Fruit fly (Drosophila melanogaster): ENCODE measurements around the gene CG1662.

CG1662 gene

DNA sequence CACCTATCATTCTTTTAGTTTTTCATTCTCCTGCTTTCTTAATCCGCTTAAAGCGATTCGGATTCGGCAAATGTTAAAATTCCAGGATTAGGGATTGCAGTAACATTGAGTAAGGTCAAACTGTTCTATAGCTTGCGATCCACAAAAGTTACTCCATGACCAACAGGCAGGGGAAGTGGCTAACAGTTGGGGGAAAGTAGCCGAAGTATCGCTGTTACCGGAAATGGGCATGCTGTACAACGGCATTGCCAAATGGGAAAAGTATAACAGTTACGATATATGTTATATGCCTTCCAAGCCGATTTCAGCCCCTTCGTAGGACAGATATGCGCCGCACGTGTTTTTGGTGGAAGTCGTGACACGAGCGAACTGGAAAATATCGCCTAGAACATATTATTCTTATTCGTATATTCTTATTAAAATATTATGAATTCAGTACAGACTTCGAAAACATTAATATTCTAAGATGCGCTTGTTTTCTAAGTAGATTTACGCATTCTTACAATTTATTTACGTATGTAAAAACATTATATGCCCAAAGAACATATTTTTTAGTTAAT is 29.0 kb upstream of the CG1662 start:
- TF ChIP-seq Hsf (GFP tag; optimal IDR thresholded peaks at IDR 0.05): no peak
- no peak for TF ChIP-seq tll (GFP tag; optimal IDR thresholded peaks at IDR 0.05)
- no peak for TF ChIP-seq Eip74EF (GFP tag; optimal IDR thresholded peaks at IDR 0.05)
- no peak for TF ChIP-seq phol (tag; optimal IDR thresholded peaks at IDR 0.05)
- no peak for TF ChIP-seq CG33213 (GFP tag; optimal IDR thresholded peaks at IDR 0.05)
- no peak for TF ChIP-seq cwo (GFP tag; optimal IDR thresholded peaks at IDR 0.05)
- TF ChIP-seq PHDP (tag; optimal IDR thresholded peaks at IDR 0.05): no peak
- no peak for TF ChIP-seq zfh2 (GFP tag; optimal IDR thresholded peaks at IDR 0.05)
- no peak for TF ChIP-seq CG31441 (GFP tag; IDR thresholded peaks at IDR 0.05)
- no peak for TF ChIP-seq CkIIα-i1 (GFP tag; IDR thresholded peaks at IDR 0.05)
- TF ChIP-seq CG17359 (tag; optimal IDR thresholded peaks at IDR 0.05): no peak
- TF ChIP-seq CG6791 (GFP tag; IDR thresholded peaks at IDR 0.05; ENCODE audit: partially characterized antibody): peak; percentile 44; the same call in 1 of the 3 replicates
- TF ChIP-seq disco-r (GFP tag; optimal IDR thresholded peaks at IDR 0.05): no peak
- no peak for TF ChIP-seq CG7556 (GFP tag; optimal IDR thresholded peaks at IDR 0.05)
- TF ChIP-seq klu (GFP tag; IDR thresholded peaks at IDR 0.05): no peak
- no peak for TF ChIP-seq CTCF (GFP tag; optimal IDR thresholded peaks at IDR 0.05)
- no peak for TF ChIP-seq fd96Cb (tag; optimal IDR thresholded peaks at IDR 0.05)
- TF ChIP-seq wor (GFP tag; IDR thresholded peaks at IDR 0.05): no peak
- no peak for TF ChIP-seq Spps (tag; optimal IDR thresholded peaks at IDR 0.05)
- no peak for TF ChIP-seq sob (GFP tag; IDR thresholded peaks at IDR 0.05)
- no peak for TF ChIP-seq chm (GFP tag; IDR thresholded peaks at IDR 0.05)
- no peak for TF ChIP-seq zen (tag; optimal IDR thresholded peaks at IDR 0.05)
- no peak for TF ChIP-seq Oli (tag; optimal IDR thresholded peaks at IDR 0.05)
- TF ChIP-seq CG9932 (GFP tag; IDR thresholded peaks at IDR 0.05): no peak
- TF ChIP-seq dysf (GFP tag; IDR thresholded peaks at IDR 0.05): no peak
- TF ChIP-seq CG30431 (GFP tag; optimal IDR thresholded peaks at IDR 0.05): no peak
- TF ChIP-seq hb (GFP tag; IDR thresholded peaks at IDR 0.05; ENCODE audit: partially characterized antibody): peak; percentile 47; the same call in 1 of the 3 replicates
- TF ChIP-seq CG32532 (GFP tag; IDR thresholded peaks at IDR 0.05): no peak
- no peak for TF ChIP-seq Hr39 (optimal IDR thresholded peaks at IDR 0.05)
- no peak for TF ChIP-seq D (optimal IDR thresholded peaks at IDR 0.05)
- TF ChIP-seq D (GFP tag; optimal IDR thresholded peaks at IDR 0.05): no peak
- TF ChIP-seq knrl (GFP tag; IDR thresholded peaks at IDR 0.05; ENCODE audit: partially characterized antibody): peak; percentile 62; the same call in 2 of the 3 replicates
- TF ChIP-seq ftz-f1 (GFP tag; optimal IDR thresholded peaks at IDR 0.05): no peak
- TF ChIP-seq sd (tag; optimal IDR thresholded peaks at IDR 0.05): no peak
- TF ChIP-seq nerfin-2 (GFP tag; IDR thresholded peaks at IDR 0.05; ENCODE audit: partially characterized antibody): peak; percentile 50; the same call in 1 of the 2 replicates
- TF ChIP-seq esg (GFP tag; conservative IDR thresholded peaks at IDR 0.05): no peak
- TF ChIP-seq CG12769 (tag; optimal IDR thresholded peaks at IDR 0.05): no peak
- peak; percentile 81 for TF ChIP-seq Dll (GFP tag; IDR thresholded peaks at IDR 0.05; ENCODE audit: partially characterized antibody)
- no peak for TF ChIP-seq CG15011 (GFP tag; optimal IDR thresholded peaks at IDR 0.05)
- TF ChIP-seq pan (optimal IDR thresholded peaks at IDR 0.05): no peak
- TF ChIP-seq pan (GFP tag; optimal IDR thresholded peaks at IDR 0.05 in 1 of 2, IDR thresholded peaks at IDR 0.05 in 1 of 2): no peak
- TF ChIP-seq Side (GFP tag; optimal IDR thresholded peaks at IDR 0.05): no peak
- peak; percentile 51; the same call in 2 of the 3 replicates for TF ChIP-seq Doc3 (GFP tag; IDR thresholded peaks at IDR 0.05; ENCODE audit: partially characterized antibody)
- TF ChIP-seq CG8388 (GFP tag; optimal IDR thresholded peaks at IDR 0.05): no peak
- no peak for TF ChIP-seq mirr (GFP tag; optimal IDR thresholded peaks at IDR 0.05)
- TF ChIP-seq Stat92E (GFP tag; optimal IDR thresholded peaks at IDR 0.05): no peak
- no peak for TF ChIP-seq CG4282 (GFP tag; optimal IDR thresholded peaks at IDR 0.05)
- peak; percentile 76 for TF ChIP-seq Deaf1 (tag; optimal IDR thresholded peaks at IDR 0.05)
- TF ChIP-seq CG16815 (GFP tag; optimal IDR thresholded peaks at IDR 0.05): no peak
- peak; percentile 35; the same call in 1 of the 3 replicates for TF ChIP-seq vnd (GFP tag; IDR thresholded peaks at IDR 0.05; ENCODE audit: partially characterized antibody)

Data from whole organism, embryonic.